Fruit fly (Drosophila melanogaster): Measurements from ENCODE around the gene CG15425.

DNA sequence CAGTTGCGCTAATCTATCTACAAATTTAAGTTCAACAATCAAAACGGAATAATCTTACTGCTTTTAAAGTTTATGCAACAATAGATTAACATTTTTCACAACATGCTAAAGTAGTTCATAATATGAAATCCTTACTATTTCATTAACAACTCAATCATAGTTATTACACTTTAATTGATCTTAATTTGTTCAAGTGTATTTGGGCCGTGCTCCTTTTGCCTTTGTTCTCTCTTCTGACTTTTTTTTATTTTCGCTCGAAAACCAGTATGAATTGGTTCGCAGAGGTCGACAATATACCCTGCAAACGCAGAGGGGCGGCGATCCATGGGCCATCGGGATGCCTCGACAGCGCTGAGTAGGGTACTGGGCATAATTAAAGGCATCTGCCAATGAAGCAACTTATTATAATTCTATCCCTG, 46.0 kb upstream of the CG15425 start:
- TF ChIP-seq CG3919 (GFP tag; optimal IDR thresholded peaks at IDR 0.05) (peak; percentile 67), Sox102F (GFP tag; optimal IDR thresholded peaks at IDR 0.05) (peak; percentile 53), ss (GFP tag; optimal IDR thresholded peaks at IDR 0.05) (peak; percentile 85 to 89), CG15336 (GFP tag; IDR thresholded peaks at IDR 0.05) (no peak), Smox (GFP tag; optimal IDR thresholded peaks at IDR 0.05) (peak; percentile 39), CG11762 (GFP tag; optimal IDR thresholded peaks at IDR 0.05; ENCODE audit: insufficient read depth) (peak; percentile 75), fkh (GFP tag; optimal IDR thresholded peaks at IDR 0.05) (no peak)
